Fruit fly (Drosophila melanogaster) whole organism, prepupa: Measurements from ENCODE around the gene Osi8.

Experiments used
- CG10669 ChIP-seq: fragments of 200-800 bp; sonication (Bioruptor generic); optimal IDR thresholded peaks from 3 replicates; lab custom pipeline; 2018; ENCODE audit warnings: missing biosample characterization, mild to moderate bottlenecking, missing genetic modification characterization, moderate library complexity
- CG11294 ChIP-seq: fragments of 200-800 bp; sonication (Bioruptor generic); IDR thresholded peaks from 2 replicates; pipeline ENCODE4 v1.3.6; 2022; ENCODE audit warnings: missing biosample characterization, missing genetic modification characterization
- CG11762 ChIP-seq: fragments of 200-800 bp; sonication (Bioruptor generic); optimal IDR thresholded peaks from 3 replicates; lab custom pipeline; 2016; ENCODE audit warnings: missing biosample characterization, missing genetic modification characterization; ENCODE audit not compliant: insufficient read depth
- CG16779 ChIP-seq: fragments of 200-800 bp; sonication (Bioruptor generic); optimal IDR thresholded peaks from 3 replicates; lab custom pipeline; 2017; ENCODE audit warnings: missing biosample characterization, mild to moderate bottlenecking, missing genetic modification characterization
- CG3032 ChIP-seq: fragments of 200-800 bp; optimal IDR thresholded peaks from 2 replicates; lab custom pipeline; 2019; ENCODE audit warnings: missing biosample characterization, mild to moderate bottlenecking, missing genetic modification characterization, moderate library complexity
- CG4318 ChIP-seq: fragments of 200-800 bp; sonication (Bioruptor generic); optimal IDR thresholded peaks from 3 replicates; lab custom pipeline; 2017; ENCODE audit warnings: missing biosample characterization, mild to moderate bottlenecking, missing genetic modification characterization
- CG6808 ChIP-seq: fragments of 200-800 bp; sonication (Bioruptor generic); optimal IDR thresholded peaks from 3 replicates; lab custom pipeline; 2017; ENCODE audit warnings: missing biosample characterization, missing genetic modification characterization, mild to moderate bottlenecking, moderate library complexity, missing genetic modification reagents
- Ets96B ChIP-seq: fragments of 200-800 bp; optimal IDR thresholded peaks from 2 replicates; lab custom pipeline; 2019; ENCODE audit warnings: missing biosample characterization, mild to moderate bottlenecking, missing genetic modification characterization, moderate library complexity
- Gug ChIP-seq: fragments of 200-800 bp; sonication (Bioruptor generic); IDR thresholded peaks from 2 replicates; pipeline ENCODE4 v1.3.6; 2022; ENCODE audit warnings: missing biosample characterization, missing genetic modification characterization
- OdsH ChIP-seq: fragments of 200-800 bp; sonication (Bioruptor generic); optimal IDR thresholded peaks from 3 replicates; lab custom pipeline; 2016; ENCODE audit warnings: missing biosample characterization, missing genetic modification characterization
- Sox102F ChIP-seq: fragments of 200-800 bp; sonication (Bioruptor generic); optimal IDR thresholded peaks from 2 replicates; lab custom pipeline; 2016; ENCODE audit warnings: missing biosample characterization, mild to moderate bottlenecking, missing genetic modification characterization
- dsx ChIP-seq: fragments of 200-800 bp; optimal IDR thresholded peaks from 3 replicates; lab custom pipeline; 2019; ENCODE audit warnings: missing biosample characterization, mild to moderate bottlenecking, missing genetic modification characterization, moderate library complexity; ENCODE audit not compliant: poor library complexity, severe bottlenecking
- fkh ChIP-seq: fragments of 200-800 bp; sonication (Bioruptor generic); optimal IDR thresholded peaks from 3 replicates; lab custom pipeline; 2017; ENCODE audit warnings: missing biosample characterization, mild to moderate bottlenecking, missing genetic modification characterization, moderate library complexity
- lz ChIP-seq: fragments of 200-800 bp; sonication (Bioruptor generic); optimal IDR thresholded peaks from 3 replicates; lab custom pipeline; 2016; ENCODE audit warnings: missing biosample characterization, missing genetic modification characterization

DNA sequence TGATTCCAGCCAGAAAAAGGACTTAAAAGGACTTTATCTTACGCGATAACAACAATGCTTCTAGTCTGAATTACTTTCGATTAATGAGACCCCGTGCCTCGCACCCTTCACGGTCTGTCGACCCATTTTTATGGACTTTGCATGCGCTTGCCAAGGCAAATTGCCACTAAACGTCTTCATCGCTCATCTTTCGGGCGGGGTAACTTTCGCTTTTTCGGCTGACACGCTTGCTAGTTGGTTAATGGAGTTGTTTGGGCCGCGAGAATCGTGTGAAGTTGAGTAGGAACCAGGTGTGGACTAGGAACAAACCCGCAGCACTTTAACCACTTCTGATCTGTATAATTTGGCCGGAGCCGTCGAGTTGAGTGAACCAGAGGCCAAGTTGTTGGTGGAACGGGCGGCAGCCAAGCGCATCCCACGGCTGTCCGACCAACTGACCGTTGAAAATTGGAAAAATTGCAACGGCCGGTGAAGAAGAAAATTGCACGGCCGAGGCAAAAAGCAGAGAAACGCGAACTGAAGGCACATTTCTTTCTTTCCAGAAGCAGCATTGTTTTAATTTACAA lies 27.9 kb upstream of the Osi8 start, which contains the start of gene Osi5:
- TF ChIP-seq Ets96B (tag; lab: Kevin White, UChicago) = no peak
- no peak for TF ChIP-seq OdsH (GFP tag; lab: Kevin White, UChicago)
- TF ChIP-seq dsx (GFP tag; lab: Kevin White, UChicago) = no peak
- no peak for TF ChIP-seq CG11762 (GFP tag; lab: Kevin White, UChicago)
- TF ChIP-seq CG4318 = no peak
- no peak for TF ChIP-seq CG6808 (GFP tag; lab: Kevin White, UChicago)
- no peak for TF ChIP-seq lz (GFP tag; lab: Kevin White, UChicago)
- TF ChIP-seq fkh (GFP tag; lab: Kevin White, UChicago) = no peak
- no peak for TF ChIP-seq CG16779 (tag; lab: Kevin White, UChicago)
- no peak for TF ChIP-seq Sox102F (GFP tag; lab: Kevin White, UChicago)
- no peak for TF ChIP-seq Gug (GFP tag; lab: Robert Waterston, UW)
- TF ChIP-seq CG11294 = no peak
- no peak for TF ChIP-seq CG3032 (tag; lab: Kevin White, UChicago)
- TF ChIP-seq CG10669 (GFP tag; lab: Kevin White, UChicago) = no peak
